Worm (Caenorhabditis elegans) whole organism, mixed stage, embryonic: Measurements from ENCODE around the gene bcc-1.

ENCODE experiments used
- M03D4.4 ChIP-seq: sonication (generic microtip); optimal IDR thresholded peaks from 2 replicates; lab custom pipeline; 2017; ENCODE audit warnings: mild to moderate bottlenecking, missing genetic modification characterization, missing compliant biosample characterization
- bed-3 ChIP-seq: fragments of 200-800 bp; sonication (Bioruptor generic); optimal IDR thresholded peaks from 3 replicates; lab custom pipeline; 2018; ENCODE audit warnings: mild to moderate bottlenecking, missing genetic modification characterization, moderate library complexity, missing compliant biosample characterization
- blmp-1 ChIP-seq: fragments of 150-350 bp; optimal IDR thresholded peaks from 2 replicates; lab custom pipeline; 2014; ENCODE audit warnings: missing biosample characterization, missing genetic modification characterization
- ceh-43 ChIP-seq: fragments of 200-800 bp; sonication (Bioruptor generic); optimal IDR thresholded peaks from 2 replicates; lab custom pipeline; 2018; ENCODE audit warnings: mild to moderate bottlenecking, missing genetic modification characterization, moderate library complexity, missing compliant biosample characterization
- ceh-83 ChIP-seq: fragments of 200-800 bp; sonication (Bioruptor generic); optimal IDR thresholded peaks from 2 replicates; lab custom pipeline; 2018; ENCODE audit warnings: mild to moderate bottlenecking, missing genetic modification characterization, missing compliant biosample characterization
- ces-1 ChIP-seq: fragments of 150-350 bp; optimal IDR thresholded peaks from 2 replicates; lab custom pipeline; 2014; ENCODE audit warnings: missing biosample characterization, missing genetic modification reagents, missing genetic modification characterization
- cnd-1 ChIP-seq: fragments of 200-800 bp; sonication (Bioruptor generic); optimal IDR thresholded peaks from 2 replicates; lab custom pipeline; 2018; ENCODE audit warnings: mild to moderate bottlenecking, missing genetic modification characterization, missing compliant biosample characterization
- drap-1 ChIP-seq: fragments of 200-800 bp; sonication (Bioruptor generic); optimal IDR thresholded peaks from 3 replicates; lab custom pipeline; 2018; ENCODE audit warnings: mild to moderate bottlenecking, missing genetic modification characterization, missing compliant biosample characterization
- elt-1 ChIP-seq: sonication (generic microtip); optimal IDR thresholded peaks from 2 replicates; lab custom pipeline; 2017; ENCODE audit warnings: missing genetic modification characterization, mild to moderate bottlenecking, missing compliant biosample characterization, antibody characterized with exemption, moderate library complexity, borderline replicate concordance; ENCODE audit not compliant: insufficient read depth
- elt-3 ChIP-seq: fragments of 150-350 bp; optimal IDR thresholded peaks from 2 replicates; lab custom pipeline; 2014; ENCODE audit warnings: missing biosample characterization, missing genetic modification characterization
- flh-1 ChIP-seq: fragments of 200-800 bp; sonication (Bioruptor generic); optimal IDR thresholded peaks from 2 replicates; lab custom pipeline; 2018; ENCODE audit warnings: mild to moderate bottlenecking, missing genetic modification characterization, moderate library complexity, missing compliant biosample characterization
- hlh-1 ChIP-seq: fragments of 150-350 bp; optimal IDR thresholded peaks from 2 replicates; lab custom pipeline; 2014; ENCODE audit warnings: missing biosample characterization, missing genetic modification reagents, missing genetic modification characterization
- lin-13 ChIP-seq: fragments of 150-350 bp; optimal IDR thresholded peaks from 2 replicates; lab custom pipeline; 2014; ENCODE audit warnings: missing biosample characterization, missing genetic modification characterization
- lin-32 ChIP-seq: fragments of 200-800 bp; sonication (Bioruptor generic); optimal IDR thresholded peaks from 2 replicates; lab custom pipeline; 2018; ENCODE audit warnings: mild to moderate bottlenecking, missing genetic modification characterization, missing compliant biosample characterization
- lsy-2 ChIP-seq: fragments of 150-350 bp; optimal IDR thresholded peaks from 2 replicates; lab custom pipeline; 2014; ENCODE audit warnings: missing biosample characterization, missing genetic modification characterization
- mab-5 ChIP-seq: fragments of 150-350 bp; optimal IDR thresholded peaks from 2 replicates; lab custom pipeline; 2014; ENCODE audit warnings: missing biosample characterization, missing genetic modification characterization
- mep-1 ChIP-seq: fragments of 150-350 bp; optimal IDR thresholded peaks from 2 replicates; lab custom pipeline; 2017; ENCODE audit warnings: missing biosample characterization, missing genetic modification reagents, missing genetic modification characterization, inconsistent platforms
- mls-2 ChIP-seq: sonication (generic microtip); optimal IDR thresholded peaks from 2 replicates; lab custom pipeline; 2016; ENCODE audit warnings: mild to moderate bottlenecking, missing genetic modification characterization, moderate library complexity, missing compliant biosample characterization
- nhr-12 ChIP-seq: fragments of 150-350 bp; optimal IDR thresholded peaks from 2 replicates; lab custom pipeline; 2014; ENCODE audit warnings: missing biosample characterization, missing genetic modification characterization
- nhr-2 ChIP-seq: fragments of 150-350 bp; optimal IDR thresholded peaks from 2 replicates; lab custom pipeline; 2014; ENCODE audit warnings: missing biosample characterization, missing genetic modification characterization
- nhr-237 ChIP-seq: fragments of 150-350 bp; optimal IDR thresholded peaks from 2 replicates; lab custom pipeline; 2014; ENCODE audit warnings: missing biosample characterization, missing genetic modification characterization
- pha-4 ChIP-seq: fragments of 150-350 bp; optimal IDR thresholded peaks from 2 replicates; lab custom pipeline; 2018; ENCODE audit warnings: missing biosample characterization, missing genetic modification reagents, missing genetic modification characterization
- sem-2 ChIP-seq: fragments of 200-800 bp; sonication (Bioruptor generic); optimal IDR thresholded peaks from 2 replicates; lab custom pipeline; 2018; ENCODE audit warnings: mild to moderate bottlenecking, missing genetic modification characterization, missing compliant biosample characterization
- sptf-1 ChIP-seq: sonication (generic microtip); optimal IDR thresholded peaks from 2 replicates; lab custom pipeline; 2017; ENCODE audit warnings: mild to moderate bottlenecking, missing genetic modification characterization, moderate library complexity, missing compliant biosample characterization
- tbx-8 ChIP-seq: fragments of 200-800 bp; sonication (Bioruptor generic); optimal IDR thresholded peaks from 2 replicates; lab custom pipeline; 2018; ENCODE audit warnings: mild to moderate bottlenecking, missing genetic modification characterization, moderate library complexity, missing compliant biosample characterization
- unc-120 ChIP-seq: sonication (generic microtip); optimal IDR thresholded peaks from 2 replicates; lab custom pipeline; 2017; ENCODE audit warnings: missing genetic modification characterization, missing compliant biosample characterization; ENCODE audit not compliant: poor library complexity, severe bottlenecking
- unc-62 ChIP-seq: fragments of 150-350 bp; optimal IDR thresholded peaks from 2 replicates; lab custom pipeline; 2014; ENCODE audit warnings: missing biosample characterization, missing genetic modification reagents, missing genetic modification characterization
- zip-8 ChIP-seq: fragments of 150-350 bp; optimal IDR thresholded peaks from 2 replicates; lab custom pipeline; 2014; ENCODE audit warnings: missing biosample characterization, missing genetic modification characterization
- ztf-11 ChIP-seq: fragments of 150-350 bp; optimal IDR thresholded peaks from 2 replicates; lab custom pipeline; 2014; ENCODE audit warnings: missing biosample characterization, missing genetic modification characterization

Gene bcc-1

ce11 chrIV:11109771-11110170 is 17.4 kb upstream of the bcc-1 start, which contains the start of gene pigk-1:
TSS of gene pigk-1 (minus strand) at chrIV:11110018.
- TF ChIP-seq nhr-12 (tag; lab: Kevin White, UChicago) (no peak), hlh-1 (tag; lab: Kevin White, UChicago) (no peak), ces-1 (GFP tag; lab: Kevin White, UChicago) (no peak), lin-32 (no peak), cnd-1 (tag; lab: Kevin White, UChicago) (no peak), tbx-8 (GFP tag; lab: Kevin White, UChicago) (no peak), ztf-11 (no peak), sem-2 (GFP tag; lab: Kevin White, UChicago) (no peak), flh-1 (GFP tag; lab: Kevin White, UChicago) (no peak), lin-13 (no peak)
- TF ChIP-seq, all 35 proteins: peak for 0

ce11 chrIV:11105724-11106123 is 13.4 kb upstream of the bcc-1 start, which contains the start of gene srlf-24:
TSS of gene srlf-24 (minus strand) at chrIV:11105824.
- TF ChIP-seq elt-3 (tag; lab: Kevin White, UChicago) (no peak), pha-4 (no peak), nhr-12 (tag; lab: Kevin White, UChicago) (no peak), mls-2 (tag; lab: Kevin White, UChicago) (no peak), M03D4.4 (tag; lab: Kevin White, UChicago) (no peak), lin-13 (no peak), mep-1 (tag; lab: Kevin White, UChicago) (no peak), sptf-1 (no peak), tbx-8 (GFP tag; lab: Kevin White, UChicago) (no peak)

- TF ChIP-seq blmp-1 (tag; lab: Kevin White, UChicago) (no peak), unc-62 (GFP tag; lab: Kevin White, UChicago) (no peak), ceh-43 (GFP tag; lab: Kevin White, UChicago) (no peak), ceh-83 (GFP tag; lab: Kevin White, UChicago) (no peak), nhr-237 (tag; lab: Kevin White, UChicago) (no peak), zip-8 (no peak), lsy-2 (tag; lab: Kevin White, UChicago) (no peak), flh-1 (GFP tag; lab: Kevin White, UChicago) (no peak), sptf-1 (no peak), mab-5 (tag; lab: Kevin White, UChicago) (no peak)
These were observed 11.1 kb upstream of the bcc-1 start for ce11 chrIV:11103501-11103900.

ce11 chrIV:11102608-11103007 is 10.3 kb upstream of the bcc-1 start, which contains the start of gene srlf-17:
TSS of gene srlf-17 (minus strand) at chrIV:11102708.
- TF ChIP-seq mep-1 (tag; lab: Kevin White, UChicago) (no peak), ceh-83 (GFP tag; lab: Kevin White, UChicago) (no peak), ceh-43 (GFP tag; lab: Kevin White, UChicago) (no peak), mls-2 (tag; lab: Kevin White, UChicago) (no peak), ces-1 (GFP tag; lab: Kevin White, UChicago) (no peak), nhr-2 (tag; lab: Kevin White, UChicago) (no peak)
- TF ChIP-seq, all 35 proteins: peak for 0

- no peak for TF ChIP-seq sptf-1
- TF ChIP-seq bed-3 (GFP tag; lab: Kevin White, UChicago) = no peak
- no peak for TF ChIP-seq mep-1 (tag; lab: Kevin White, UChicago)
- TF ChIP-seq unc-120 = no peak
- TF ChIP-seq lsy-2 (tag; lab: Kevin White, UChicago) = no peak
- TF ChIP-seq M03D4.4 (tag; lab: Kevin White, UChicago) = no peak
- TF ChIP-seq unc-62 (GFP tag; lab: Kevin White, UChicago) = no peak
- no peak for TF ChIP-seq nhr-237 (tag; lab: Kevin White, UChicago)
- no peak for TF ChIP-seq lin-32
- no peak for TF ChIP-seq ces-1 (GFP tag; lab: Kevin White, UChicago)
- TF ChIP-seq mls-2 (tag; lab: Kevin White, UChicago) = no peak
- TF ChIP-seq elt-1 (tag; lab: Kevin White, UChicago) = no peak
- no peak for TF ChIP-seq pha-4
- no peak for TF ChIP-seq lin-13
These were observed 9.0 kb upstream of the bcc-1 start, which contains the start of gene srlf-18 for ce11 chrIV:11101383-11101782. TSS of gene srlf-18 (minus strand) at chrIV:11101483.

ce11 chrIV:11100271-11100670 is 7.9 kb upstream of the bcc-1 start, which contains the start of gene str-3:
TSS of gene str-3 (minus strand) at chrIV:11100371.
- TF ChIP-seq unc-120 (no peak), drap-1 (GFP tag; lab: Kevin White, UChicago) (no peak), cnd-1 (tag; lab: Kevin White, UChicago) (no peak), tbx-8 (GFP tag; lab: Kevin White, UChicago) (no peak), lin-13 (no peak), ztf-11 (no peak)
